Fruit fly (Drosophila melanogaster) whole organism, prepupa: ENCODE results near the gene CG18599.

Experiments
- CG11294 ChIP-seq: fragments of 200-800 bp; sonication (Bioruptor generic); IDR thresholded peaks from 2 replicates; pipeline ENCODE4 v1.3.6; 2022; ENCODE audit warnings: missing biosample characterization, missing genetic modification characterization
- CG11762 ChIP-seq: fragments of 200-800 bp; sonication (Bioruptor generic); optimal IDR thresholded peaks from 3 replicates; lab custom pipeline; 2016; ENCODE audit warnings: missing biosample characterization, missing genetic modification characterization; ENCODE audit not compliant: insufficient read depth
- CG11902 ChIP-seq: fragments of 200-800 bp; sonication (Bioruptor generic); optimal IDR thresholded peaks from 3 replicates; lab custom pipeline; 2016; ENCODE audit warnings: missing biosample characterization, missing genetic modification characterization
- CG15336 ChIP-seq: fragments of 200-800 bp; sonication (Bioruptor generic); IDR thresholded peaks from 2 replicates; pipeline ENCODE4 v1.3.6; 2022; ENCODE audit warnings: missing biosample characterization, missing genetic modification characterization
- CG1621 ChIP-seq: fragments of 200-800 bp; sonication (Bioruptor generic); optimal IDR thresholded peaks from 3 replicates; lab custom pipeline; 2018; ENCODE audit warnings: missing biosample characterization, mild to moderate bottlenecking, missing genetic modification characterization
- CG31627 ChIP-seq: fragments of 200-800 bp; sonication (Bioruptor generic); optimal IDR thresholded peaks from 3 replicates; lab custom pipeline; 2016; ENCODE audit warnings: missing biosample characterization, missing genetic modification characterization
- CG32006 ChIP-seq: fragments of 200-800 bp; sonication (Bioruptor generic); optimal IDR thresholded peaks from 3 replicates; lab custom pipeline; 2017; ENCODE audit warnings: missing biosample characterization, mild to moderate bottlenecking, missing genetic modification characterization
- CG34406 ChIP-seq: fragments of 200-800 bp; sonication (Bioruptor generic); optimal IDR thresholded peaks from 3 replicates; lab custom pipeline; 2016; ENCODE audit warnings: missing biosample characterization, missing genetic modification characterization
- CG3919 ChIP-seq: fragments of 200-800 bp; sonication (Bioruptor generic); optimal IDR thresholded peaks from 3 replicates; lab custom pipeline; 2016; ENCODE audit warnings: missing biosample characterization, missing genetic modification characterization
- CG4318 ChIP-seq: fragments of 200-800 bp; sonication (Bioruptor generic); optimal IDR thresholded peaks from 3 replicates; lab custom pipeline; 2017; ENCODE audit warnings: missing biosample characterization, mild to moderate bottlenecking, missing genetic modification characterization
- CG6163 ChIP-seq: fragments of 200-800 bp; sonication (Bioruptor generic); IDR thresholded peaks from 3 replicates; pipeline ENCODE4 v1.3.6; 2022; ENCODE audit warnings: missing biosample characterization, missing genetic modification characterization
- CG6276 ChIP-seq: fragments of 200-800 bp; sonication (Bioruptor generic); optimal IDR thresholded peaks from 2 replicates; lab custom pipeline; 2017; ENCODE audit warnings: missing biosample characterization, mild to moderate bottlenecking, missing genetic modification characterization
- CG6808 ChIP-seq: fragments of 200-800 bp; sonication (Bioruptor generic); optimal IDR thresholded peaks from 3 replicates; lab custom pipeline; 2017; ENCODE audit warnings: missing biosample characterization, missing genetic modification characterization, mild to moderate bottlenecking, moderate library complexity, missing genetic modification reagents
- CG6854 ChIP-seq: fragments of 200-800 bp; sonication (Bioruptor generic); optimal IDR thresholded peaks from 2 replicates; lab custom pipeline; 2017; ENCODE audit warnings: missing biosample characterization, mild to moderate bottlenecking, missing genetic modification characterization
- CG7368 ChIP-seq: fragments of 200-800 bp; sonication (Bioruptor generic); optimal IDR thresholded peaks from 3 replicates; lab custom pipeline; 2016; ENCODE audit warnings: missing biosample characterization, missing genetic modification characterization
- CG8119 ChIP-seq: fragments of 200-800 bp; sonication (Bioruptor generic); IDR thresholded peaks from 3 replicates; pipeline ENCODE4 v1.3.6; 2022; ENCODE audit warnings: missing biosample characterization, missing genetic modification characterization
- CG8319 ChIP-seq: fragments of 200-800 bp; sonication (Bioruptor generic); optimal IDR thresholded peaks from 3 replicates; lab custom pipeline; 2016; ENCODE audit warnings: missing biosample characterization, missing genetic modification characterization
- CG8632 ChIP-seq: fragments of 200-800 bp; sonication (Bioruptor generic); optimal IDR thresholded peaks from 3 replicates; lab custom pipeline; 2016; ENCODE audit warnings: missing biosample characterization, missing genetic modification characterization
- Eip75B ChIP-seq: fragments of 200-800 bp; sonication (Bioruptor generic); optimal IDR thresholded peaks from 3 replicates; lab custom pipeline; 2016; ENCODE audit warnings: missing biosample characterization, missing genetic modification characterization
- Eip78C ChIP-seq: fragments of 200-800 bp; sonication (Bioruptor generic); peaks from one replicate; lab custom pipeline; 2016; ENCODE audit warnings: missing biosample characterization, missing genetic modification characterization
- Eip93F ChIP-seq: fragments of 200-800 bp; sonication (Bioruptor generic); optimal IDR thresholded peaks from 2 replicates; lab custom pipeline; 2016; ENCODE audit warnings: missing biosample characterization, mild to moderate bottlenecking, missing genetic modification characterization
- Ets21C ChIP-seq: fragments of 200-800 bp; sonication (Bioruptor generic); optimal IDR thresholded peaks from 3 replicates; lab custom pipeline; 2016; ENCODE audit warnings: missing biosample characterization, missing genetic modification characterization
- Ets96B ChIP-seq: fragments of 200-800 bp; optimal IDR thresholded peaks from 2 replicates; lab custom pipeline; 2019; ENCODE audit warnings: missing biosample characterization, mild to moderate bottlenecking, missing genetic modification characterization, moderate library complexity
- Hr38 ChIP-seq: sonication (Bioruptor generic); optimal IDR thresholded peaks from 2 replicates; lab custom pipeline; 2016; ENCODE audit warnings: missing biosample characterization, missing genetic modification characterization
- Hr4 ChIP-seq: fragments of 200-800 bp; sonication (Bioruptor generic); optimal IDR thresholded peaks from 3 replicates; lab custom pipeline; 2016; ENCODE audit warnings: missing biosample characterization, missing genetic modification characterization
- Lpt ChIP-seq: fragments of 200-800 bp; sonication (Bioruptor generic); optimal IDR thresholded peaks from 3 replicates; lab custom pipeline; 2016; ENCODE audit warnings: missing biosample characterization, missing genetic modification characterization
- Met ChIP-seq: fragments of 200-800 bp; sonication (Bioruptor generic); optimal IDR thresholded peaks from 3 replicates; lab custom pipeline; 2016; ENCODE audit warnings: missing biosample characterization, missing genetic modification characterization
- OdsH ChIP-seq: fragments of 200-800 bp; sonication (Bioruptor generic); optimal IDR thresholded peaks from 3 replicates; lab custom pipeline; 2016; ENCODE audit warnings: missing biosample characterization, missing genetic modification characterization
- Smox ChIP-seq: fragments of 200-800 bp; sonication (Bioruptor generic); optimal IDR thresholded peaks from 3 replicates; lab custom pipeline; 2016; ENCODE audit warnings: missing biosample characterization, missing genetic modification characterization
- achi ChIP-seq: fragments of 200-800 bp; sonication (Bioruptor generic); optimal IDR thresholded peaks from 3 replicates; lab custom pipeline; 2016; ENCODE audit warnings: missing biosample characterization, missing genetic modification characterization
- dsx ChIP-seq: fragments of 200-800 bp; optimal IDR thresholded peaks from 3 replicates; lab custom pipeline; 2019; ENCODE audit warnings: missing biosample characterization, mild to moderate bottlenecking, missing genetic modification characterization, moderate library complexity; ENCODE audit not compliant: poor library complexity, severe bottlenecking
- eg ChIP-seq: fragments of 200-800 bp; sonication (Bioruptor generic); IDR thresholded peaks from 3 replicates; pipeline ENCODE4 v1.3.6; 2022; ENCODE audit warnings: missing biosample characterization, missing genetic modification characterization
- esn ChIP-seq: fragments of 200-800 bp; sonication (Bioruptor generic); optimal IDR thresholded peaks from 2 replicates; lab custom pipeline; 2016; ENCODE audit warnings: missing biosample characterization, mild to moderate bottlenecking, missing genetic modification characterization, moderate library complexity
- fkh ChIP-seq: fragments of 200-800 bp; sonication (Bioruptor generic); optimal IDR thresholded peaks from 3 replicates; lab custom pipeline; 2017; ENCODE audit warnings: missing biosample characterization, mild to moderate bottlenecking, missing genetic modification characterization, moderate library complexity
- lz ChIP-seq: fragments of 200-800 bp; sonication (Bioruptor generic); optimal IDR thresholded peaks from 3 replicates; lab custom pipeline; 2016; ENCODE audit warnings: missing biosample characterization, missing genetic modification characterization
- pdm3 ChIP-seq: fragments of 200-800 bp; sonication (Bioruptor generic); optimal IDR thresholded peaks from 3 replicates; lab custom pipeline; 2016; ENCODE audit warnings: missing biosample characterization, missing genetic modification characterization
- spab ChIP-seq: fragments of 200-800 bp; sonication (Bioruptor generic); optimal IDR thresholded peaks from 2 replicates; lab custom pipeline; 2017; ENCODE audit warnings: missing biosample characterization, mild to moderate bottlenecking, missing genetic modification characterization, missing genetic modification reagents
- ss ChIP-seq, 2 experiments: fragments of 200-800 bp; sonication (Bioruptor generic); optimal IDR thresholded peaks; 2 replicates in 1 of 2; 3 replicates in 1 of 2; lab custom pipeline; 2017 to 2018; ENCODE audit warnings: mild to moderate bottlenecking in 2 of 2, missing biosample characterization in 2 of 2, missing genetic modification characterization in 2 of 2, moderate library complexity in 1 of 2
- svp ChIP-seq: fragments of 200-800 bp; sonication (Bioruptor generic); peaks from one replicate; lab custom pipeline; 2016; ENCODE audit warnings: missing biosample characterization, missing genetic modification characterization
- vri ChIP-seq: fragments of 200-800 bp; sonication (Bioruptor generic); optimal IDR thresholded peaks from 3 replicates; lab custom pipeline; 2016; ENCODE audit warnings: missing biosample characterization, mild to moderate bottlenecking, missing genetic modification characterization

The CG18599 gene

DNA sequence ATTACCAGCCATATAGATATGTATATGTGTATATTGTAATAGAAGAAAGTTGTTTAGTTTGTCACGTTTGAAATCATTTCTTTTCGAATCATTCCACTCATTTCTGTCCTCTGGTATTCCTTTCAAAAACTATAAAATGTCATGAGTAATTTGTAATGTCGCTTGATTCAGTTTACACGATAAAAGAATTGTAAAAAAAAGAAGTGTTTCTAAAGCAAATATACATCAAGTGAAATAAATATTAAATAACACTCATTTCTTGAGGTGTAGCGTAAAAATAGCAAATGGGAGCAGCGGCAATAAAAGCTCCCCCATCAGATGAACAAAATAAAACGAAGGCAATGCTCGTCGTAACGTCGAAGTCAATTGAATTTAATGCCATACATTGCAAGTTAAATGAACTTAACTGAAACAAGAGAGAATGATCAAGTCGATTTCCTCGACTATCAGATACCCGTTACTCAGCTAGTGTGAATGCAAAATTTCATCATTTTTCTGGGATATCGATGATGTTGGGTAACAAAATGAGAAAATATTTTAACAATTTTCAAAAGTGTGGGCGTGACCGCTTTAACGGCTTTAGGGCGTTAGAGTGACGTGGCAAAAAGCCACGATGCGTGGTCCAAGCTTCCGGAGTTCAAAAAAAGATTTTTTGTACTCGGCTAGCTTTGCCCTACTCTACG is 27.8 kb downstream of the CG18599 start (continued):
- TF ChIP-seq Eip93F (GFP tag; lab: Kevin White, UChicago) (no peak), CG8319 (GFP tag; lab: Kevin White, UChicago) (no peak), CG3919 (GFP tag; lab: Kevin White, UChicago) (peak; percentile 38), pdm3 (no peak), CG6854 (GFP tag; lab: Kevin White, UChicago) (no peak), CG6276 (no peak), dsx (GFP tag; lab: Kevin White, UChicago) (peak; percentile 11), lz (peak; percentile 18), vri (GFP tag; lab: Kevin White, UChicago) (no peak), Eip75B (peak; percentile 55), esn (GFP tag; lab: Kevin White, UChicago) (peak; percentile 27), Ets96B (tag; lab: Kevin White, UChicago) (peak; percentile 54), CG11762 (GFP tag; lab: Kevin White, UChicago) (no peak), Met (GFP tag; lab: Kevin White, UChicago) (peak; percentile 11), CG15336 (GFP tag; lab: Robert Waterston, UW) (peak; percentile 44), CG31627 (GFP tag; lab: Kevin White, UChicago) (no peak), CG11294 (no peak), Smox (GFP tag; lab: Kevin White, UChicago) (peak; percentile 21)

DNA sequence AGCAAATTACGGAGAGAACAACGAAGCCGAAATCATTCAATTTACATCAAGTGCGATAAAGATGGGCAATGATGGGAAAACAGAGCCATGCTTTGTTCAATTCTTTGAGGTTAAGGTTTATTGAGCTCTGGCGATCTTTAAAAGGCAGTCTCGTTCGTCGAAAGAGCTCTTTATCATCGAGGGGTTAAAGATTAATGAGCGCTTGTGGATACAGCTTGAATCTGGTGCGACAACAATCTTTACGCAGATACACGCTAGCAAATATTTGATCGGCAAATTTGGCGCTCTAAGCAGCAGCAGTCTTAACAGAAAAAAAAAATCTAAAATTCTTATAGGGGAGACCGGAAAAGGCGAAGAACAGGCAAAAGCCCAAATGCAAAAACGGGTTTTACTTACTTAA is 28.5 kb downstream of the CG18599 start:
- TF ChIP-seq Ets21C (GFP tag; lab: Kevin White, UChicago) (no peak), ss (GFP tag; optimal IDR thresholded peaks at IDR 0.05; lab: Kevin White, UChicago) (no peak), CG8632 (GFP tag; lab: Kevin White, UChicago) (no peak), Eip93F (GFP tag; lab: Kevin White, UChicago) (peak; percentile 39), achi (no peak), CG32006 (GFP tag; lab: Kevin White, UChicago) (no peak), CG3919 (GFP tag; lab: Kevin White, UChicago) (no peak), vri (GFP tag; lab: Kevin White, UChicago) (peak; percentile 8), CG7368 (GFP tag; lab: Kevin White, UChicago) (no peak), esn (GFP tag; lab: Kevin White, UChicago) (no peak), Hr38 (GFP tag; lab: Kevin White, UChicago) (no peak), CG6163 (no peak), Lpt (GFP tag; lab: Kevin White, UChicago) (no peak), OdsH (GFP tag; lab: Kevin White, UChicago) (no peak), CG6854 (GFP tag; lab: Kevin White, UChicago) (no peak), CG1621 (no peak), CG4318 (GFP tag; lab: Kevin White, UChicago) (no peak), Eip78C (GFP tag; lab: Kevin White, UChicago) (peak; percentile 40), Eip75B (no peak), CG6808 (no peak), fkh (GFP tag; lab: Kevin White, UChicago) (peak; percentile 71), Hr4 (GFP tag; lab: Kevin White, UChicago) (no peak), svp (GFP tag; lab: Kevin White, UChicago) (peak; percentile 97), CG34406 (GFP tag; lab: Kevin White, UChicago) (no peak), eg (GFP tag; lab: Robert Waterston, UW) (no peak), CG15336 (GFP tag; lab: Robert Waterston, UW) (no peak)

DNA sequence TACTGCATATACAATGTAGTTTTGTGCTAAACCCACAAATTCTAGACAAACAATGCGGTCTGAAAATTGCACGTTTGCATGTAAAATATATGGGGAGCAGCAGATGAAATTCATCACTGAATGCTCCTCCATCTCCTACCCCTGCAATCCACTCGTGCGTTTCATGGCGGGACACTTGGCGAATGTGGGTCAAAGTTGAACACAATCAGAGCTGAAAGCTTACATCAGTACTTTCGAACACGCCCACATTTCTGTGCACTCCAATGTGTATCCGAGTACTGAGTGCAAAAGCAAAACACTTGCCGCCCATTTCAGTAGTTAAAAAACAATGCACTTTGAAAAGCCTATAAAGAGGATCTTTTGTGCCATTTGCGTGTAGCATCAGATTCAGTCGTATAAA is 29.1 kb downstream of the CG18599 start:
- TF ChIP-seq CG11902 (no peak), svp (GFP tag; lab: Kevin White, UChicago) (peak; percentile 76), spab (GFP tag; lab: Kevin White, UChicago) (no peak), esn (GFP tag; lab: Kevin White, UChicago) (no peak), Eip78C (GFP tag; lab: Kevin White, UChicago) (peak; percentile 18), dsx (GFP tag; lab: Kevin White, UChicago) (peak; percentile 49), CG8119 (no peak)
